Fruit fly (Drosophila melanogaster) whole organism, embryonic: ENCODE results near the gene CG2964.
A peak's percentile ranks its signal among the peaks of the same experiment; 100 is the strongest.

Source experiments
- BEAF-32 ChIP-seq: fragments of 200-800 bp; sonication (Bioruptor generic); optimal IDR thresholded peaks from 3 replicates; lab custom pipeline; 2017; ENCODE audit warnings: missing biosample characterization, missing genetic modification characterization, mild to moderate bottlenecking, moderate library complexity, missing genetic modification reagents
- CG10321 ChIP-seq: fragments of 200-800 bp; sonication (Bioruptor generic); IDR thresholded peaks from 2 replicates; pipeline ENCODE4 v1.3.6; 2022; ENCODE audit warnings: missing biosample characterization, missing genetic modification characterization
- CG10366 ChIP-seq: fragments of 200-800 bp; sonication (Bioruptor generic); IDR thresholded peaks from 2 replicates; pipeline ENCODE4 v1.3.6; 2022; ENCODE audit warnings: missing biosample characterization, missing genetic modification characterization
- CG11696 ChIP-seq: fragments of 200-800 bp; sonication (Bioruptor generic); IDR thresholded peaks from 2 replicates; pipeline ENCODE4 v1.3.6; 2022; ENCODE audit warnings: missing biosample characterization, missing genetic modification characterization
- CG12769 ChIP-seq: fragments of 200-800 bp; sonication (Bioruptor generic); optimal IDR thresholded peaks from 2 replicates; lab custom pipeline; 2019; ENCODE audit warnings: missing biosample characterization, mild to moderate bottlenecking, missing genetic modification characterization, moderate library complexity
- CG14050 ChIP-seq: fragments of 200-800 bp; sonication (Bioruptor generic); IDR thresholded peaks from 3 replicates; pipeline ENCODE4 v1.3.6; 2022; ENCODE audit warnings: missing biosample characterization, missing genetic modification characterization
- CG14710 ChIP-seq: fragments of 200-800 bp; sonication (Bioruptor generic); optimal IDR thresholded peaks from 3 replicates; lab custom pipeline; 2019; ENCODE audit warnings: missing biosample characterization, mild to moderate bottlenecking, missing genetic modification characterization, moderate library complexity
- CG14860 ChIP-seq: fragments of 200-800 bp; sonication (Bioruptor generic); IDR thresholded peaks from 3 replicates; pipeline ENCODE4 v1.3.6; 2022; ENCODE audit warnings: missing biosample characterization, missing genetic modification characterization; ENCODE audit not compliant: partially characterized antibody
- CG15269 ChIP-seq: fragments of 200-800 bp; sonication (Bioruptor generic); optimal IDR thresholded peaks from 2 replicates; lab custom pipeline; 2018; ENCODE audit warnings: missing biosample characterization, mild to moderate bottlenecking, missing genetic modification characterization, moderate library complexity
- CG15601 ChIP-seq: fragments of 200-800 bp; sonication (Bioruptor generic); optimal IDR thresholded peaks from 3 replicates; lab custom pipeline; 2019; ENCODE audit warnings: missing biosample characterization, mild to moderate bottlenecking, missing genetic modification characterization, moderate library complexity
- CG1647 ChIP-seq: fragments of 200-800 bp; sonication (Bioruptor generic); optimal IDR thresholded peaks from 3 replicates; lab custom pipeline; 2016; ENCODE audit warnings: missing biosample characterization, missing genetic modification characterization
- CG17328 ChIP-seq: fragments of 200-800 bp; sonication (Bioruptor generic); IDR thresholded peaks from 2 replicates; pipeline ENCODE4 v1.3.6; 2022; ENCODE audit warnings: missing biosample characterization, missing genetic modification characterization
- CG2202 ChIP-seq: fragments of 200-800 bp; sonication (Bioruptor generic); optimal IDR thresholded peaks from 2 replicates; lab custom pipeline; 2018; ENCODE audit warnings: missing biosample characterization, mild to moderate bottlenecking, missing genetic modification characterization
- CG2889 ChIP-seq: fragments of 200-800 bp; sonication (Bioruptor generic); IDR thresholded peaks from 3 replicates; pipeline ENCODE4 v1.3.6; 2022; ENCODE audit warnings: missing biosample characterization, missing genetic modification characterization
- CG31388 ChIP-seq: fragments of 200-800 bp; sonication (Bioruptor generic); optimal IDR thresholded peaks from 2 replicates; lab custom pipeline; 2016; ENCODE audit warnings: missing biosample characterization, missing genetic modification characterization
- CG32532 ChIP-seq: fragments of 200-800 bp; sonication (Bioruptor generic); IDR thresholded peaks from 2 replicates; pipeline ENCODE4 v1.3.6; 2022; ENCODE audit warnings: missing biosample characterization, missing genetic modification characterization
- CG3407 ChIP-seq: fragments of 200-800 bp; sonication (Bioruptor generic); optimal IDR thresholded peaks from 2 replicates; lab custom pipeline; 2018; ENCODE audit warnings: missing biosample characterization, mild to moderate bottlenecking, missing genetic modification characterization
- CG3838 ChIP-seq: fragments of 200-800 bp; sonication (Bioruptor generic); optimal IDR thresholded peaks from 3 replicates; lab custom pipeline; 2016; ENCODE audit warnings: missing biosample characterization, missing genetic modification characterization
- CG7556 ChIP-seq: fragments of 200-800 bp; sonication (Bioruptor generic); optimal IDR thresholded peaks from 2 replicates; lab custom pipeline; 2017; ENCODE audit warnings: missing biosample characterization, mild to moderate bottlenecking, missing genetic modification characterization
- CG9437 ChIP-seq: fragments of 200-800 bp; sonication (Bioruptor generic); optimal IDR thresholded peaks from 2 replicates; lab custom pipeline; 2018; ENCODE audit warnings: missing biosample characterization, mild to moderate bottlenecking, missing genetic modification characterization
- Dek ChIP-seq: fragments of 200-800 bp; sonication (Bioruptor generic); optimal IDR thresholded peaks from 3 replicates; lab custom pipeline; 2019; ENCODE audit warnings: missing biosample characterization, mild to moderate bottlenecking, missing genetic modification characterization, moderate library complexity
- Dip3 ChIP-seq: fragments of 200-800 bp; sonication (Bioruptor generic); optimal IDR thresholded peaks from 3 replicates; lab custom pipeline; 2016; ENCODE audit warnings: missing biosample characterization, missing genetic modification characterization
- E2f1 ChIP-seq: fragments of 200-800 bp; sonication (Bioruptor generic); IDR thresholded peaks from 2 replicates; pipeline ENCODE4 v1.3.6; 2022; ENCODE audit warnings: missing biosample characterization, missing genetic modification characterization
- Gug ChIP-seq: fragments of 200-800 bp; sonication (Bioruptor generic); IDR thresholded peaks from 4 replicates; pipeline ENCODE4 v1.3.6; 2022; ENCODE audit warnings: missing biosample characterization, missing genetic modification characterization
- Meics ChIP-seq: fragments of 200-800 bp; sonication (Bioruptor generic); optimal IDR thresholded peaks from 2 replicates; lab custom pipeline; 2017; ENCODE audit warnings: missing biosample characterization, mild to moderate bottlenecking, missing genetic modification characterization
- Sin3A ChIP-seq: fragments of >200 bp; optimal IDR thresholded peaks from 2 replicates; lab custom pipeline; 2018
- Spps ChIP-seq: fragments of 200-800 bp; sonication (Bioruptor generic); optimal IDR thresholded peaks from 2 replicates; lab custom pipeline; 2018; ENCODE audit warnings: missing biosample characterization, mild to moderate bottlenecking, missing genetic modification characterization
- Sry-δ ChIP-seq: fragments of 200-800 bp; sonication (Bioruptor generic); optimal IDR thresholded peaks from 2 replicates; lab custom pipeline; 2016; ENCODE audit warnings: missing biosample characterization, missing genetic modification characterization
- ase ChIP-seq: fragments of 200-800 bp; sonication (Bioruptor generic); IDR thresholded peaks from 3 replicates; pipeline ENCODE4 v1.3.6; 2022; ENCODE audit warnings: missing biosample characterization, missing genetic modification characterization
- ash1 ChIP-seq: fragments of 200-800 bp; sonication (Bioruptor generic); optimal IDR thresholded peaks from 2 replicates; lab custom pipeline; 2018; ENCODE audit warnings: missing biosample characterization, mild to moderate bottlenecking, missing genetic modification characterization
- cg ChIP-seq: fragments of 200-800 bp; sonication (Bioruptor generic); optimal IDR thresholded peaks from 3 replicates; lab custom pipeline; 2019; ENCODE audit warnings: missing biosample characterization, mild to moderate bottlenecking, missing genetic modification characterization, moderate library complexity
- chn ChIP-seq: fragments of 200-800 bp; sonication (Bioruptor generic); optimal IDR thresholded peaks from 2 replicates; lab custom pipeline; 2016; ENCODE audit warnings: missing biosample characterization, missing genetic modification characterization
- corto ChIP-seq: fragments of 200-800 bp; sonication (Bioruptor generic); optimal IDR thresholded peaks from 2 replicates; lab custom pipeline; 2016; ENCODE audit warnings: missing biosample characterization, mild to moderate bottlenecking, missing genetic modification characterization, moderate library complexity
- croc ChIP-seq: fragments of 200-800 bp; sonication (Bioruptor generic); conservative IDR thresholded peaks from 3 replicates; pipeline ENCODE4 v1.3.6; 2022; ENCODE audit warnings: missing biosample characterization, missing genetic modification characterization
- crol ChIP-seq: fragments of 200-800 bp; sonication (Bioruptor generic); IDR thresholded peaks from 2 replicates; pipeline ENCODE4 v1.3.6; 2022; ENCODE audit warnings: missing biosample characterization, missing genetic modification characterization
- dm ChIP-seq: fragments of 200-800 bp; sonication (Bioruptor generic); optimal IDR thresholded peaks from 3 replicates; lab custom pipeline; 2016; ENCODE audit warnings: missing biosample characterization, missing genetic modification characterization
- dpn ChIP-seq, 2 experiments: fragments of 200-800 bp; sonication (Bioruptor generic); optimal IDR thresholded peaks; 3 replicates each; lab custom pipeline; 2016; ENCODE audit warnings: missing biosample characterization in 2 of 2, missing genetic modification characterization in 2 of 2
- dysf ChIP-seq: fragments of 200-800 bp; sonication (Bioruptor generic); IDR thresholded peaks from 3 replicates; pipeline ENCODE4 v1.3.6; 2022; ENCODE audit warnings: missing biosample characterization, missing genetic modification characterization
- eve ChIP-seq, 2 experiments: fragments of >200 bp; optimal IDR thresholded peaks; 2 replicates each; lab custom pipeline; 2017; ENCODE audit warnings: missing biosample characterization in 2 of 2, missing genetic modification characterization in 2 of 2
- gcm ChIP-seq: fragments of 200-800 bp; sonication (Bioruptor generic); optimal IDR thresholded peaks from 2 replicates; lab custom pipeline; 2019; ENCODE audit warnings: missing biosample characterization, mild to moderate bottlenecking, missing genetic modification characterization, moderate library complexity
- grn ChIP-seq: fragments of 200-800 bp; sonication (Bioruptor generic); optimal IDR thresholded peaks from 3 replicates; lab custom pipeline; 2017; ENCODE audit warnings: missing biosample characterization, missing genetic modification characterization
- h ChIP-seq: fragments of >200 bp; optimal IDR thresholded peaks from 2 replicates; lab custom pipeline; 2017
- her ChIP-seq: fragments of 200-800 bp; sonication (Bioruptor generic); optimal IDR thresholded peaks from 2 replicates; lab custom pipeline; 2016; ENCODE audit warnings: missing biosample characterization, missing genetic modification characterization
- knrl ChIP-seq: fragments of 200-800 bp; sonication (Bioruptor generic); IDR thresholded peaks from 3 replicates; pipeline ENCODE4 v1.3.6; 2022; ENCODE audit warnings: missing biosample characterization, missing genetic modification characterization; ENCODE audit not compliant: partially characterized antibody
- mirr ChIP-seq: fragments of 200-800 bp; sonication (Bioruptor generic); optimal IDR thresholded peaks from 3 replicates; lab custom pipeline; 2018; ENCODE audit warnings: missing biosample characterization, mild to moderate bottlenecking, missing genetic modification characterization
- org-1 ChIP-seq: fragments of 200-800 bp; sonication (Bioruptor generic); optimal IDR thresholded peaks from 2 replicates; lab custom pipeline; 2017; ENCODE audit warnings: missing biosample characterization, missing genetic modification characterization
- sc ChIP-seq, 3 experiments: fragments of >200 bp in 2 of 3; fragments of 200-800 bp in 1 of 3; sonication (Bioruptor generic) in 1 of 3; optimal IDR thresholded peaks; 2 replicates in 2 of 3; 3 replicates in 1 of 3; lab custom pipeline; 2017; ENCODE audit warnings: mild to moderate bottlenecking in 1 of 3, missing biosample characterization in 1 of 3, missing genetic modification characterization in 1 of 3, missing genetic modification reagents in 1 of 3
- ssp ChIP-seq: fragments of 200-800 bp; sonication (Bioruptor generic); IDR thresholded peaks from 2 replicates; pipeline ENCODE4 v1.3.6; 2022; ENCODE audit warnings: missing biosample characterization, missing genetic modification characterization
- toy ChIP-seq: fragments of 200-800 bp; sonication (Bioruptor generic); IDR thresholded peaks from 2 replicates; pipeline ENCODE4 v1.3.6; 2022; ENCODE audit warnings: missing biosample characterization, missing genetic modification characterization
- usp ChIP-seq: fragments of >200 bp; optimal IDR thresholded peaks from 2 replicates; lab custom pipeline; 2017; ENCODE audit warnings: missing biosample characterization, missing genetic modification characterization

CG2964 gene

DNA sequence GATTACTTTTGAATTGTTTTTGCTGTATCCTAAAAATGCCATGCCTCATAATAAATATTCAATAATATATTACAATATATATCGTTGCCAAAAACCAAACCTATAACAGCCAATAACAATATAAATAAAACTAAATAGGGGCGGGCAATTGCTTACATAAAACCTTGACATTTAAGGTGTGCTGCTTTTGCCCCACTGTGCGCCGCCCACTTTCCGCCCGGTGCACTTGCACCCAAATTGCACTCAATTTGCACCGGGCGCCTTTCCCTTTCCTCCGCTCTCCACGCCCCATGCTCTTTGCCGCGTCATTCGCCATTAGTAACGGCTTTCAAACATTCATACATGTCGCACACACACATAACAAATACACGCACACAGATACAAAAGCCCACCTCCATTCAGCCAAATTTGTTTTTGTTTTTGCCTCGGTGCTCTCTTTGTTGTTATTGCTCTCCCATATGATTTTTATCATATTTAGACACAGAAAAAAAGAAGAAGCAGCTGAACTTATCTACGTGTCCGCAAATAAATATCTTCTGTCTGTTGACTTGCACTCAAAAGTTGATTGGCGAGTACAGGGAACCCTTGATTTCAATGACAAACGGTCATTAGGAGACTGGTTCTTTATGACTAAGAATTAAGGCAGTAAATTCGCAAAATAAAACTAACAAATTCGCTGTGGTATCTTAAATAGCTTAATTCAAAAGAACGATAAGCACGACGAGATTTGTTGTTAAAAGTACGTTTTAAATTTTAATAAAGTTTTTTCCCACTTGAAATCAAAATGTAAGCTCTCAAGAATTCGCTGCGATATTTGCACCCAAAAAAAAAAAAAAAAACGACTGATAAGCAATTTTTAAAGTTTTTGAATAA, 45.9 kb downstream of the CG2964 start (continued):
- TF ChIP-seq dpn (GFP tag; optimal IDR thresholded peaks at IDR 0.05; lab: Kevin White, UChicago) (no peak), grn (GFP tag; lab: Kevin White, UChicago) (peak; percentile 85), eve (GFP tag; optimal IDR thresholded peaks at IDR 0.05; lab: Kevin White, UChicago) (peak in 1 of 2 experiments; percentile 22), BEAF-32 (GFP tag; lab: Kevin White, UChicago) (no peak), Meics (GFP tag; lab: Kevin White, UChicago) (no peak), chn (GFP tag; lab: Kevin White, UChicago) (no peak), usp (GFP tag; lab: Kevin White, UChicago) (no peak), ash1 (peak; percentile 20), Dip3 (GFP tag; lab: Kevin White, UChicago) (no peak), crol (GFP tag; lab: Robert Waterston, UW) (peak; percentile 75), her (peak; percentile 14), CG9437 (GFP tag; lab: Kevin White, UChicago) (no peak), CG14050 (GFP tag; lab: Robert Waterston, UW) (no peak), CG15269 (tag; lab: Kevin White, UChicago) (peak; percentile 25), CG14860 (GFP tag; lab: Robert Waterston, UW) (no peak), Dek (tag; lab: Kevin White, UChicago) (peak; percentile 11), CG15601 (tag; lab: Kevin White, UChicago) (no peak), E2f1 (GFP tag; lab: Robert Waterston, UW) (no peak), CG32532 (no peak), gcm (no peak), CG2889 (GFP tag; lab: Robert Waterston, UW) (no peak), CG2202 (tag; lab: Kevin White, UChicago) (no peak), croc (no peak), mirr (GFP tag; lab: Kevin White, UChicago) (peak; percentile 84), toy (GFP tag; lab: Robert Waterston, UW) (no peak), Sry-δ (GFP tag; lab: Kevin White, UChicago) (no peak), CG3407 (GFP tag; lab: Kevin White, UChicago) (no peak), dysf (GFP tag; lab: Robert Waterston, UW) (0 out of 3 replicates have a peak, but pooled peaks have one; percentile 40), knrl (GFP tag; lab: Robert Waterston, UW) (no peak), corto (GFP tag; lab: Kevin White, UChicago) (no peak), Sin3A (lab: Kevin White, UChicago) (no peak), sc (optimal IDR thresholded peaks at IDR 0.05; lab: Kevin White, UChicago) (no peak), sc (GFP tag; optimal IDR thresholded peaks at IDR 0.05; lab: Kevin White, UChicago) (no peak), CG11696 (GFP tag; lab: Robert Waterston, UW) (no peak), CG3838 (no peak), dm (GFP tag; lab: Kevin White, UChicago) (no peak), ase (no peak), org-1 (GFP tag; lab: Kevin White, UChicago) (no peak), CG17328 (GFP tag; lab: Robert Waterston, UW) (no peak), ssp (GFP tag; lab: Robert Waterston, UW) (no peak), Spps (no peak), cg (GFP tag; lab: Kevin White, UChicago) (peak; percentile 85), CG7556 (GFP tag; lab: Kevin White, UChicago) (peak; percentile 14), Gug (GFP tag; lab: Robert Waterston, UW) (no peak), CG12769 (peak; percentile 18), CG10321 (GFP tag; lab: Robert Waterston, UW) (0 out of 2 replicates have a peak, but pooled peaks have one; percentile 16), CG31388 (GFP tag; lab: Kevin White, UChicago) (no peak), h (no peak), CG10366 (GFP tag; lab: Robert Waterston, UW) (no peak), CG1647 (no peak), CG14710 (no peak)
